Worm (Caenorhabditis elegans): Measurements from ENCODE around the gene cku-80.
A peak's percentile ranks its signal among the peaks of the same experiment; 100 is the strongest.

Gene cku-80

ce11 chrIII:4449357-4449756 lies 29.7 kb downstream of the cku-80 start (continued):
- TF ChIP-seq bed-2 (GFP tag; IDR thresholded peaks at IDR 0.05) (no peak), die-1 (tag; optimal IDR thresholded peaks at IDR 0.05) (peak; percentile 38), F55B11.4 (tag; optimal IDR thresholded peaks at IDR 0.05; ENCODE audit: borderline replicate concordance, insufficient read depth) (no peak), rec-8 (tag; optimal IDR thresholded peaks at IDR 0.05) (peak in 1 of 2 experiments; percentile 29), rpc-1 (optimal IDR thresholded peaks at IDR 0.05) (peak; percentile 63), rpc-1 (tag; optimal IDR thresholded peaks at IDR 0.05) (peak; percentile 81), dox-1 (GFP tag; IDR thresholded peaks at IDR 0.05) (peak; percentile 39; the same call in 1 of the 2 replicates), aptf-2 (GFP tag; conservative IDR thresholded peaks at IDR 0.05) (no peak), hmg-1.2 (GFP tag; IDR thresholded peaks at IDR 0.05) (peak; percentile 48; the same call in 1 of the 2 replicates), F22D6.2 (tag; optimal IDR thresholded peaks at IDR 0.05) (no peak), mcd-1 (GFP tag; IDR thresholded peaks at IDR 0.05) (no peak), F23B12.7 (tag; optimal IDR thresholded peaks at IDR 0.05; ENCODE audit: insufficient read depth) (peak; percentile 53), ekl-4 (GFP tag; IDR thresholded peaks at IDR 0.05) (no peak), mes-4 (tag; optimal IDR thresholded peaks at IDR 0.05) (peak; percentile 57), egl-44 (GFP tag; IDR thresholded peaks at IDR 0.05) (no peak), lin-26 (GFP tag; IDR thresholded peaks at IDR 0.05) (peak; percentile 71; the same call in 1 of the 2 replicates), ama-1 (optimal IDR thresholded peaks at IDR 0.05) (no peak), ama-1 (GFP tag; optimal IDR thresholded peaks at IDR 0.05) (no peak), lag-1 (GFP tag; IDR thresholded peaks at IDR 0.05) (no peak), snpc-3.4 (tag; optimal IDR thresholded peaks at IDR 0.05) (peak; percentile 29), K12H6.12 (tag; optimal IDR thresholded peaks at IDR 0.05) (peak; percentile 16), snpc-4 (GFP tag; optimal IDR thresholded peaks at IDR 0.05) (no peak), snpc-4 (tag; optimal IDR thresholded peaks at IDR 0.05) (peak in 1 of 4 experiments; percentile 28), xnd-1 (tag; optimal IDR thresholded peaks at IDR 0.05) (no peak), B0336.3 (GFP tag; IDR thresholded peaks at IDR 0.05) (no peak), lsl-1 (GFP tag; optimal IDR thresholded peaks at IDR 0.05) (peak; percentile 40)

DNA sequence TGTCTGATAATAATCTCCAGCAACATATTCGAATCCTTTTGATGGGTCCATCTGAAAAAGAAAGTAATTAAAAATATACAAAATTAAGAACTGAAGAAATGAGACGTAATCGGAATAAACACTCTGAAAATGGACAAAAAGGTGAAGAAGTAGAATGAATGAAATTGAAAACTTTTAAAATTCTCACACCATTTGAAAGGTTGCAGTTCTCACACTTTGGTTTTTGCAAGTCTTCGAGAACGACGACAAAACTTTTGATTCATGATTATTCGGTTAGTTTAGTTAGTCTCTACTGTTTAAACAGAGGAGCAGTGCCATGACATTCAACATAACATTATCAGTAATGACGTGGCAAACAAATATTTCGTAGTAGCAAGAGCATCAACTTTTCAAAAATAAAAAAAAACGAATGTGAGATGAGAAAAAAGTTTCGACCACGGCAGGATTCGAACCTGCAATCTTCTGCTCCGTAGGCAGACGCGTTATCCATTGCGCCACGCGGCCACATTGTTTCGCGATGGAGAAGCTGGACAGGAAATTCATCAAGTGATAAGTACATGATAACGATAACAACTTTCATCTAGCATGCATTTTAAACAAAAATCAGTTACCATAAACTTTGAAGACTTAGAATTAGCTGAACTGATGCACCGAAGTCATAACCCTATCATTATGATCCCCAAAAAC lies 30.4 kb downstream of the cku-80 start, which contains the start of gene ceh-43:
ceh-43 (minus strand) TSS at position 51 of the 687 bp plus-strand sequence.
- no peak for TF ChIP-seq nhr-179 (tag; optimal IDR thresholded peaks at IDR 0.05)
- peak; percentile 78 for TF ChIP-seq lin-26 (GFP tag; IDR thresholded peaks at IDR 0.05)
- TF ChIP-seq die-1 (tag; optimal IDR thresholded peaks at IDR 0.05), result peak; percentile 35
- TF ChIP-seq nhr-90 (tag; optimal IDR thresholded peaks at IDR 0.05), result peak; percentile 11
- TF ChIP-seq mes-4 (tag; optimal IDR thresholded peaks at IDR 0.05), result no peak
- peak; percentile 71 for TF ChIP-seq B0261.1 (tag; optimal IDR thresholded peaks at IDR 0.05)
- 0 out of 2 replicates have a peak, but pooled peaks have one; percentile 29 for TF ChIP-seq bed-1 (GFP tag; IDR thresholded peaks at IDR 0.05)
- peak in 1 of 2 experiments; percentile 11 for TF ChIP-seq rec-8 (tag; optimal IDR thresholded peaks at IDR 0.05)
- TF ChIP-seq madf-6 (GFP tag; IDR thresholded peaks at IDR 0.05), result peak; percentile 64; the same call in 1 of the 2 replicates
- TF ChIP-seq snpc-3.4 (tag; optimal IDR thresholded peaks at IDR 0.05), result peak; percentile 38
- TF ChIP-seq sea-2 (GFP tag; IDR thresholded peaks at IDR 0.05), result no peak
- 0 out of 2 replicates have a peak, but pooled peaks have one; percentile 8 for TF ChIP-seq rcor-1 (GFP tag; IDR thresholded peaks at IDR 0.05)
- 0 out of 2 replicates have a peak, but pooled peaks have one; percentile 44 for TF ChIP-seq madf-3 (GFP tag; IDR thresholded peaks at IDR 0.05)
- peak; percentile 60 for TF ChIP-seq pbrm-1 (GFP tag; IDR thresholded peaks at IDR 0.05)
- TF ChIP-seq B0336.3 (GFP tag; IDR thresholded peaks at IDR 0.05), result no peak
- TF ChIP-seq F23B12.7 (tag; optimal IDR thresholded peaks at IDR 0.05; ENCODE audit: insufficient read depth), result peak; percentile 11
- 0 out of 2 replicates have a peak, but pooled peaks have one; percentile 25 for TF ChIP-seq ceh-91 (GFP tag; IDR thresholded peaks at IDR 0.05)
- TF ChIP-seq zim-3 (tag; optimal IDR thresholded peaks at IDR 0.05), result no peak
- peak; percentile 53 for TF ChIP-seq hmg-1.2 (GFP tag; IDR thresholded peaks at IDR 0.05)
- peak; percentile 46 for TF ChIP-seq him-1 (tag; optimal IDR thresholded peaks at IDR 0.05)
- no peak for TF ChIP-seq egl-18 (GFP tag; IDR thresholded peaks at IDR 0.05)
- peak; percentile 57 for TF ChIP-seq B0019.2 (GFP tag; conservative IDR thresholded peaks at IDR 0.05)
- no peak for TF ChIP-seq nhr-27 (tag; optimal IDR thresholded peaks at IDR 0.05)
- TF ChIP-seq ztf-28 (GFP tag; IDR thresholded peaks at IDR 0.05), result 0 out of 2 replicates have a peak, but pooled peaks have one; percentile 38
- TF ChIP-seq F33H1.4 (GFP tag; IDR thresholded peaks at IDR 0.05), result peak; percentile 45
- peak; percentile 11 for TF ChIP-seq snpc-4 (GFP tag; optimal IDR thresholded peaks at IDR 0.05)
- TF ChIP-seq snpc-4 (tag; optimal IDR thresholded peaks at IDR 0.05), result peak in 1 of 4 experiments; percentile 17
- peak; percentile 33 for TF ChIP-seq lsl-1 (GFP tag; optimal IDR thresholded peaks at IDR 0.05)
- TF ChIP-seq mcd-1 (GFP tag; IDR thresholded peaks at IDR 0.05), result no peak
- TF ChIP-seq cebp-1 (GFP tag; IDR thresholded peaks at IDR 0.05), result no peak
- TF ChIP-seq cebp-1 (tag; optimal IDR thresholded peaks at IDR 0.05), result peak; percentile 19

Measured in whole organism, young adult.